Worm (Caenorhabditis elegans) whole organism, L4/young adult: Measurements from ENCODE around the gene F17E9.5.

Experiments used
- dao-5 ChIP-seq: sonication (generic microtip); optimal IDR thresholded peaks from 2 replicates; lab custom pipeline; 2016; ENCODE audit warnings: missing genotype, missing genetic modification characterization, moderate library complexity, missing compliant biosample characterization
- him-1 ChIP-seq: sonication (generic microtip); optimal IDR thresholded peaks from 2 replicates; lab custom pipeline; 2016; ENCODE audit warnings: missing genotype, missing genetic modification reagents, missing genetic modification characterization, missing compliant biosample characterization

- TF ChIP-seq dao-5: no peak
- TF ChIP-seq him-1 (tag; lab: Kevin White, UChicago): no peak
Observed at ce11 chrIV:8359716-8360407, 14.2 kb downstream of the F17E9.5 start, which contains the start of gene D2096.5.
